Worm (Caenorhabditis elegans): ENCODE data around the gene Y51A2B.6.

DNA sequence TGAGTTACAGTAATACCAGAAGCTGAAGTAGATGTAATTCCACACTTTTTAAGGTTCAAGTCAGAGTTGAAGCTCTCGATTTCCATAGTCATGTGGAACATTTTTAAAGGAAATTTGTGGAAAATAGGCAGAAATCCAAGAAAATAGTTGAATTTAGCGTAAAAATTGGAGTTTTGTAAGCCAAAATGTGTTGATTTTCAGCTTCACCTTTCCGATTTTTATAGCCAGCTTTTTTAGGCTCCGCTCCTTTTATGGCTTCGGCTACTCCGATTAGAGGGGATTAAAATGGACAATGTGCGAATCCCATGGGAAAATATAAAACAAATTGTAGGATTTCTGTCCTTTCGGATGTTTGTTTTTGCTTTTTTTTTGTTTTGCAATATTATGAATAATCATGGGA lies 25.8 kb downstream of the Y51A2B.6 start, which contains the start of gene C08E8.6:
- TF ChIP-seq aly-2 (tag; optimal IDR thresholded peaks at IDR 0.05) (no peak), ceh-82 (tag; optimal IDR thresholded peaks at IDR 0.05) (no peak), snu-23 (GFP tag; optimal IDR thresholded peaks at IDR 0.05) (no peak), lin-35 (GFP tag; optimal IDR thresholded peaks at IDR 0.05) (no peak), nhr-77 (tag; optimal IDR thresholded peaks at IDR 0.05) (no peak), unc-62 (GFP tag; optimal IDR thresholded peaks at IDR 0.05) (no peak), skn-1 (tag; optimal IDR thresholded peaks at IDR 0.05) (no peak), nhr-28 (tag; optimal IDR thresholded peaks at IDR 0.05) (no peak)

Data from whole organism, L1 larva.